Fruit fly (Drosophila melanogaster): ENCODE measurements around the gene Cht5.

dm6 chr3R:13720798-13721197 is 46.6 kb upstream of the Cht5 start:
- TF ChIP-seq h (optimal IDR thresholded peaks at IDR 0.05): no peak
- no peak for TF ChIP-seq insv (optimal IDR thresholded peaks at IDR 0.05)
- TF ChIP-seq ttk (optimal IDR thresholded peaks at IDR 0.05): no peak
- no peak for TF ChIP-seq Sin3A (optimal IDR thresholded peaks at IDR 0.05)
- no peak for TF ChIP-seq psq (optimal IDR thresholded peaks at IDR 0.05)
- TF ChIP-seq Myc (optimal IDR thresholded peaks at IDR 0.05): no peak

Measured in Kc167 (cell line).